Worm (Caenorhabditis elegans): Measurements from ENCODE around the gene rsp-8.

rsp-8 gene

DNA sequence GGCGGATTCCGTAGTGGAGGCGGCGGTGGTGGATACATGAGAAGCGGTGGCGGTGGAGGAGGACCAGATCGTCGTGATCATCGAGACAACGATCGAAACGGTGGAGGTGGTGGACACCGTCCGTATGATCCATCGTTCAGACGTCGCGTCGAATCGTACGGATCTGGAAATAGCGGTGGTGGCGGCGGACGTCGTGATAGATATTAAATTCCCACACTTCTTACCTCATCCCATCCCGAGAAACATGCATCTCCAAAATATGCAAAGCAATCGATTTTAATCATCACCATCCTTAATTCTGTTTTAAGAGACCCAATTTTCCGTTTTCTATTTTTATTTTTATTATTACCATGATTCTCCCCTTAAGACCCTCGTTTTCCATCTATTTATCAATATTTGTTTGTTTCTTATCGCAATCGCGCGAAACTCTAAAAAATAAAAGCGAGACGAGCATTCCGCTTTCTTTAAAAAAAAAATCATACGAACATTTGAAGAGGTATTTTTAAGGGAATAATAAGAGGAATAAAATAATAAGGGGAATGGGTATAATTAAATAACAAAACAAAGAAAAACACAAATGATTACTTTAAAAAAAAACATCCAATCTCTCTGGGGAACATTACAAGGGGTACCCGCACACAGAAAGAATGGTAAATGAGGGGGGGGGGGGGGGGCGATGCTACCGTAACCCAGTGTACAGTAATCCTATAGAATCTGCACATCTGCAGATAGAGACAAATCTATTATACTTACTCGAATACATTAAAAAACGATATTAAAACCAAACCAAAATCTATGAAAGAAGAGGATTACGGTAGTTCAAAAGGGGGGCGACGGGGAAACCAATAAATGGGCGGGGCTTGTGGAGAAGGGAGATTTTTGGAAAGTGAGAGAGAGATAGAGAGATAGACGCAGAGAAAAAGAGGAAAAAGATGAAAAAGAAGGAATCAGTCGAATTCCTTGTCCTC lies 4.6 kb downstream of the rsp-8 start:
- TF ChIP-seq attf-3 (GFP tag; conservative IDR thresholded peaks at IDR 0.05) (no peak), cebp-1 (GFP tag; IDR thresholded peaks at IDR 0.05) (peak; percentile 76), cebp-1 (tag; optimal IDR thresholded peaks at IDR 0.05) (peak; percentile 72), ztf-25 (GFP tag; IDR thresholded peaks at IDR 0.05) (no peak), let-607 (tag; optimal IDR thresholded peaks at IDR 0.05) (no peak), ceh-100 (GFP tag; IDR thresholded peaks at IDR 0.05) (peak; percentile 65; the same call in 1 of the 2 replicates), ceh-91 (GFP tag; IDR thresholded peaks at IDR 0.05) (no peak; the same call in 1 of the 2 replicates), dpff-1 (tag; optimal IDR thresholded peaks at IDR 0.05) (peak; percentile 64), attf-6 (GFP tag; IDR thresholded peaks at IDR 0.05) (no peak), Y53F4B.3 (GFP tag; IDR thresholded peaks at IDR 0.05) (no peak), gei-17 (GFP tag; optimal IDR thresholded peaks at IDR 0.05) (peak; percentile 47), Y79H2A.3 (GFP tag; conservative IDR thresholded peaks at IDR 0.05) (no peak; the same call in 1 of the 2 replicates), bed-1 (GFP tag; IDR thresholded peaks at IDR 0.05) (peak; percentile 70; the same call in 1 of the 2 replicates), sea-2 (GFP tag; IDR thresholded peaks at IDR 0.05) (no peak), lsl-1 (GFP tag; optimal IDR thresholded peaks at IDR 0.05) (peak; percentile 42), ama-1 (optimal IDR thresholded peaks at IDR 0.05) (no peak), ama-1 (GFP tag; optimal IDR thresholded peaks at IDR 0.05) (peak in 1 of 2 experiments; percentile 94), lin-35 (GFP tag; optimal IDR thresholded peaks at IDR 0.05) (peak in 1 of 3 experiments; percentile 40), lag-1 (GFP tag; IDR thresholded peaks at IDR 0.05) (no peak), unc-130 (GFP tag; optimal IDR thresholded peaks at IDR 0.05) (no peak), akir-1 (GFP tag; optimal IDR thresholded peaks at IDR 0.05) (peak; percentile 55), let-526 (GFP tag; IDR thresholded peaks at IDR 0.05) (no peak), pbrm-1 (GFP tag; IDR thresholded peaks at IDR 0.05) (no peak), ztf-6 (GFP tag; IDR thresholded peaks at IDR 0.05) (no peak), repo-1 (tag; optimal IDR thresholded peaks at IDR 0.05) (peak; percentile 86), nfya-1 (tag; optimal IDR thresholded peaks at IDR 0.05; ENCODE audit: borderline replicate concordance, insufficient read depth) (no peak), madf-3 (GFP tag; IDR thresholded peaks at IDR 0.05) (peak; percentile 66; the same call in 1 of the 2 replicates), xnd-1 (tag; optimal IDR thresholded peaks at IDR 0.05) (peak; percentile 18), lin-54 (GFP tag; optimal IDR thresholded peaks at IDR 0.05) (no peak), attf-5 (GFP tag; optimal IDR thresholded peaks at IDR 0.05) (no peak), zfh-2 (GFP tag; conservative IDR thresholded peaks at IDR 0.05) (peak; percentile 46), dox-1 (GFP tag; IDR thresholded peaks at IDR 0.05) (peak; percentile 50), F55B11.4 (tag; optimal IDR thresholded peaks at IDR 0.05; ENCODE audit: borderline replicate concordance, insufficient read depth) (no peak), ceh-27 (GFP tag; optimal IDR thresholded peaks at IDR 0.05) (peak; percentile 10), chd-7 (tag; optimal IDR thresholded peaks at IDR 0.05) (peak; percentile 75), athp-1 (tag; optimal IDR thresholded peaks at IDR 0.05) (peak; percentile 72), K12H6.12 (tag; optimal IDR thresholded peaks at IDR 0.05) (no peak), F33H1.4 (GFP tag; IDR thresholded peaks at IDR 0.05) (peak; percentile 18; the same call in 1 of the 2 replicates), mcd-1 (GFP tag; IDR thresholded peaks at IDR 0.05) (0 out of 2 replicates have a peak, but pooled peaks have one; percentile 36), die-1 (tag; optimal IDR thresholded peaks at IDR 0.05) (peak; percentile 26), lir-1 (GFP tag; conservative IDR thresholded peaks at IDR 0.05) (no peak), efl-1 (GFP tag; optimal IDR thresholded peaks at IDR 0.05) (peak; percentile 22), egl-44 (GFP tag; IDR thresholded peaks at IDR 0.05) (no peak), B0261.1 (tag; optimal IDR thresholded peaks at IDR 0.05) (no peak), tbx-9 (tag; optimal IDR thresholded peaks at IDR 0.05; ENCODE audit: borderline replicate concordance) (no peak), Y56A3A.18 (GFP tag; IDR thresholded peaks at IDR 0.05) (peak; percentile 25; the same call in 1 of the 2 replicates)

Data from whole organism, young adult.